Worm (Caenorhabditis elegans) whole organism, mixed stage, embryonic: ENCODE data around the gene F11A5.18.

Experiments used
- bed-3 ChIP-seq: fragments of 200-800 bp; sonication (Bioruptor generic); optimal IDR thresholded peaks from 3 replicates; lab custom pipeline; 2018; ENCODE audit warnings: mild to moderate bottlenecking, missing genetic modification characterization, moderate library complexity, missing compliant biosample characterization
- blmp-1 ChIP-seq: fragments of 150-350 bp; optimal IDR thresholded peaks from 2 replicates; lab custom pipeline; 2014; ENCODE audit warnings: missing biosample characterization, missing genetic modification characterization
- ceh-39 ChIP-seq: fragments of 150-350 bp; optimal IDR thresholded peaks from 2 replicates; lab custom pipeline; 2014; ENCODE audit warnings: missing biosample characterization, missing genetic modification characterization
- ceh-43 ChIP-seq: fragments of 200-800 bp; sonication (Bioruptor generic); optimal IDR thresholded peaks from 2 replicates; lab custom pipeline; 2018; ENCODE audit warnings: mild to moderate bottlenecking, missing genetic modification characterization, moderate library complexity, missing compliant biosample characterization
- ces-1 ChIP-seq: fragments of 150-350 bp; optimal IDR thresholded peaks from 2 replicates; lab custom pipeline; 2014; ENCODE audit warnings: missing biosample characterization, missing genetic modification reagents, missing genetic modification characterization
- cnd-1 ChIP-seq: fragments of 200-800 bp; sonication (Bioruptor generic); optimal IDR thresholded peaks from 2 replicates; lab custom pipeline; 2018; ENCODE audit warnings: mild to moderate bottlenecking, missing genetic modification characterization, missing compliant biosample characterization
- drap-1 ChIP-seq: fragments of 200-800 bp; sonication (Bioruptor generic); optimal IDR thresholded peaks from 3 replicates; lab custom pipeline; 2018; ENCODE audit warnings: mild to moderate bottlenecking, missing genetic modification characterization, missing compliant biosample characterization
- elt-1 ChIP-seq: sonication (generic microtip); optimal IDR thresholded peaks from 2 replicates; lab custom pipeline; 2017; ENCODE audit warnings: missing genetic modification characterization, mild to moderate bottlenecking, missing compliant biosample characterization, antibody characterized with exemption, moderate library complexity, borderline replicate concordance; ENCODE audit not compliant: insufficient read depth
- elt-3 ChIP-seq: fragments of 150-350 bp; optimal IDR thresholded peaks from 2 replicates; lab custom pipeline; 2014; ENCODE audit warnings: missing biosample characterization, missing genetic modification characterization
- ham-2 ChIP-seq: fragments of 200-800 bp; sonication (Bioruptor generic); optimal IDR thresholded peaks from 2 replicates; lab custom pipeline; 2018; ENCODE audit warnings: mild to moderate bottlenecking, missing genetic modification characterization, missing compliant biosample characterization
- hlh-1 ChIP-seq: fragments of 150-350 bp; optimal IDR thresholded peaks from 2 replicates; lab custom pipeline; 2014; ENCODE audit warnings: missing biosample characterization, missing genetic modification reagents, missing genetic modification characterization
- lin-13 ChIP-seq: fragments of 150-350 bp; optimal IDR thresholded peaks from 2 replicates; lab custom pipeline; 2014; ENCODE audit warnings: missing biosample characterization, missing genetic modification characterization
- lin-32 ChIP-seq: fragments of 200-800 bp; sonication (Bioruptor generic); optimal IDR thresholded peaks from 2 replicates; lab custom pipeline; 2018; ENCODE audit warnings: mild to moderate bottlenecking, missing genetic modification characterization, missing compliant biosample characterization
- mab-5 ChIP-seq: fragments of 150-350 bp; optimal IDR thresholded peaks from 2 replicates; lab custom pipeline; 2014; ENCODE audit warnings: missing biosample characterization, missing genetic modification characterization
- mep-1 ChIP-seq: fragments of 150-350 bp; optimal IDR thresholded peaks from 2 replicates; lab custom pipeline; 2017; ENCODE audit warnings: missing biosample characterization, missing genetic modification reagents, missing genetic modification characterization, inconsistent platforms
- mls-2 ChIP-seq: sonication (generic microtip); optimal IDR thresholded peaks from 2 replicates; lab custom pipeline; 2016; ENCODE audit warnings: mild to moderate bottlenecking, missing genetic modification characterization, moderate library complexity, missing compliant biosample characterization
- nhr-12 ChIP-seq: fragments of 150-350 bp; optimal IDR thresholded peaks from 2 replicates; lab custom pipeline; 2014; ENCODE audit warnings: missing biosample characterization, missing genetic modification characterization
- nhr-2 ChIP-seq: fragments of 150-350 bp; optimal IDR thresholded peaks from 2 replicates; lab custom pipeline; 2014; ENCODE audit warnings: missing biosample characterization, missing genetic modification characterization
- nhr-237 ChIP-seq: fragments of 150-350 bp; optimal IDR thresholded peaks from 2 replicates; lab custom pipeline; 2014; ENCODE audit warnings: missing biosample characterization, missing genetic modification characterization
- nhr-76 ChIP-seq: sonication (generic microtip); optimal IDR thresholded peaks from 2 replicates; lab custom pipeline; 2017; ENCODE audit warnings: missing biosample characterization, missing genetic modification characterization
- pha-4 ChIP-seq: fragments of 150-350 bp; optimal IDR thresholded peaks from 2 replicates; lab custom pipeline; 2018; ENCODE audit warnings: missing biosample characterization, missing genetic modification reagents, missing genetic modification characterization
- sem-2 ChIP-seq: fragments of 200-800 bp; sonication (Bioruptor generic); optimal IDR thresholded peaks from 2 replicates; lab custom pipeline; 2018; ENCODE audit warnings: mild to moderate bottlenecking, missing genetic modification characterization, missing compliant biosample characterization
- tbx-8 ChIP-seq: fragments of 200-800 bp; sonication (Bioruptor generic); optimal IDR thresholded peaks from 2 replicates; lab custom pipeline; 2018; ENCODE audit warnings: mild to moderate bottlenecking, missing genetic modification characterization, moderate library complexity, missing compliant biosample characterization
- unc-120 ChIP-seq: sonication (generic microtip); optimal IDR thresholded peaks from 2 replicates; lab custom pipeline; 2017; ENCODE audit warnings: missing genetic modification characterization, missing compliant biosample characterization; ENCODE audit not compliant: poor library complexity, severe bottlenecking
- unc-39 ChIP-seq: fragments of 150-350 bp; optimal IDR thresholded peaks from 2 replicates; lab custom pipeline; 2014; ENCODE audit warnings: missing biosample characterization, missing genetic modification characterization
- unc-62 ChIP-seq: fragments of 150-350 bp; optimal IDR thresholded peaks from 2 replicates; lab custom pipeline; 2014; ENCODE audit warnings: missing biosample characterization, missing genetic modification reagents, missing genetic modification characterization
- zip-8 ChIP-seq: fragments of 150-350 bp; optimal IDR thresholded peaks from 2 replicates; lab custom pipeline; 2014; ENCODE audit warnings: missing biosample characterization, missing genetic modification characterization
- ztf-11 ChIP-seq: fragments of 150-350 bp; optimal IDR thresholded peaks from 2 replicates; lab custom pipeline; 2014; ENCODE audit warnings: missing biosample characterization, missing genetic modification characterization

The F11A5.18 gene

DNA sequence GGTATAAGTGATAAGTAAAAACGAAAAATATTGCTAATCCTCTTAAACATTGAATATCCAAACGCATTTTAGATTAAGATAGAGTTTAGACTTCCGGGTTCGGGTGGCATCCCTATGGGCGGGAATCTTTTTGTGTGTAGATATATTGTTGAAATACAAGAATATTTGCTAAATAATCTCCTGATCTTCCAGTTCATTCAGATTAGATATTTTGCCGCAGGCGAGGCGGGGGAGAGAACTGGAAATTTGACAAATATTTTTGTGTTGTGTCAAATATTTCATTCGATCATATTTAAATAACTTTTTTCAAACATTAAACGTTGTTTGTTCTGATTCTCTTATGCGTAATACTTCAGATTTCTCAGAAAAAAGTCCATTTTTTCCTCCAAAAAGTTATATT is 7.1 kb downstream of the F11A5.18 start, which contains the start of gene oac-15:
TSS of gene oac-15 (minus strand) at position 101 of the 400 bp plus-strand sequence.
- no peak for TF ChIP-seq lin-32
- TF ChIP-seq ceh-43 (GFP tag; lab: Kevin White, UChicago) = no peak
- TF ChIP-seq elt-3 (tag; lab: Kevin White, UChicago) = no peak
- no peak for TF ChIP-seq ham-2 (GFP tag; lab: Kevin White, UChicago)
- no peak for TF ChIP-seq mep-1
- no peak for TF ChIP-seq ces-1
- TF ChIP-seq tbx-8 (GFP tag; lab: Kevin White, UChicago) = no peak
- no peak for TF ChIP-seq blmp-1 (tag; lab: Kevin White, UChicago)
- TF ChIP-seq nhr-2 (tag; lab: Kevin White, UChicago) = no peak
- TF ChIP-seq nhr-237 (tag; lab: Kevin White, UChicago) = no peak
- no peak for TF ChIP-seq nhr-76
- no peak for TF ChIP-seq nhr-12 (tag; lab: Kevin White, UChicago)
- no peak for TF ChIP-seq hlh-1
- no peak for TF ChIP-seq drap-1 (GFP tag; lab: Kevin White, UChicago)
- TF ChIP-seq mls-2 = no peak

DNA sequence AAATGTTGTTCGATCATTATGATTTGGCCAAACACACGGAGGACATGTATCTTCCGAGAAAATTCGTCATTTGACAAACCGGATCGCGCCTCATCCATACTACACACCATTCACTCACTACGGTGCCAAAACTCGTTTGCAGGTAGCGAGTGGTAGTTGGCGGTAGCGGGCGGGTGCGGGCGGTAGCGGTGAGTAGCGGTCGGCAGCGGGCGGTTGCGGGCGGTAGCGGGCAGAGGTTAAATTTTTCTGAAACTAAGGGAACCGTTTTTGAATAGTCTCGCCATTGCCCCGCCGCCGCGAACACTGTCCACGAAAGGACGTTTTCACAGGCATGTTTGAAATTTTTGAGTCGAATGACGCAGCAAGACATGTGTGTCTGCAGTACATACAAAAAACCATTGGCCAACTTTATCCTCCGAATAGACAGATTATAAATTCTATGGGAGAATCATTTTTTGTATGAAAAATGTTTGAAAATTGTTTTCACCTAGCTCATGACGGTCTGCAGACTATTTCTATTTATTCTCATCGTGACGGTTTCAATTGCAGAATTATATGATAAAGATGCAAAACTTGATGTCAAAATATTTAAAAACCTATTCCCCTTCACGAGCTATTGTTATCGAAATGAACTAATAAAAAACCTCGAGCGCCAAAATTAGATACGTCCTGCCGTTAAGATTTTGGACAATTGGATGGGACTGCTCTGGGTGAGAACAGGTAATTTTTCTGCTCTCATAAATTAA is 7.7 kb downstream of the F11A5.18 start, which contains the start of gene F11A5.16:
TSS of gene F11A5.16 (plus strand) at position 696 of the 746 bp plus-strand sequence.
- no peak for TF ChIP-seq nhr-2 (tag; lab: Kevin White, UChicago)
- TF ChIP-seq nhr-76 = no peak
- TF ChIP-seq blmp-1 (tag; lab: Kevin White, UChicago) = no peak
- no peak for TF ChIP-seq zip-8 (tag; lab: Kevin White, UChicago)
- no peak for TF ChIP-seq hlh-1
- TF ChIP-seq cnd-1 = no peak
- TF ChIP-seq drap-1 (GFP tag; lab: Kevin White, UChicago) = no peak
- TF ChIP-seq ceh-39 (tag; lab: Kevin White, UChicago) = no peak
- no peak for TF ChIP-seq unc-39 (tag; lab: Kevin White, UChicago)
- no peak for TF ChIP-seq nhr-237 (tag; lab: Kevin White, UChicago)
- no peak for TF ChIP-seq ztf-11 (tag; lab: Kevin White, UChicago)
- TF ChIP-seq mab-5 (tag; lab: Kevin White, UChicago) = no peak
- TF ChIP-seq nhr-12 (tag; lab: Kevin White, UChicago) = no peak

DNA sequence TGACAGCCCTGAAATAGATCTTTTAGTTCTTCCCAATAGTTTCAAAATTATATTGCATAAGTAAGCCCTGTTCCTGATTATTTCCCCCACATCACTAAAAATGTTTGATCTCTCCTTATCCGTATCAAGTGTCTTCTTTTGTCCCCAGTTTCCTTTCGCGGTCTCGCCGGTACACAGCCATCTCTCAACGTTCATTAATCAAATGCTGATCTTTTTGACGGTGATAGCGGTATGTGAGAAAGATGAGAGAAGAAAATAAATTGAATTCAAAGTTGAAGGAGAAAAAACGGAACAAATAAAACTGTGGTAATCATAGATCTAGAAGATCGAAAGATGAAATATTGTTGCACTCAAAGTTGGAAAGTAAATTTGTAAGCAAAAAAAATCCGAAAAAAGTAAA is 9.0 kb downstream of the F11A5.18 start:
- TF ChIP-seq pha-4 (no peak), tbx-8 (GFP tag; lab: Kevin White, UChicago) (no peak), zip-8 (tag; lab: Kevin White, UChicago) (no peak), nhr-2 (tag; lab: Kevin White, UChicago) (no peak), blmp-1 (tag; lab: Kevin White, UChicago) (no peak), unc-120 (tag; lab: Kevin White, UChicago) (no peak), elt-1 (tag; lab: Kevin White, UChicago) (no peak), mls-2 (no peak), ceh-43 (GFP tag; lab: Kevin White, UChicago) (no peak), bed-3 (GFP tag; lab: Kevin White, UChicago) (no peak), unc-62 (GFP tag; lab: Kevin White, UChicago) (no peak), ham-2 (GFP tag; lab: Kevin White, UChicago) (no peak), unc-39 (tag; lab: Kevin White, UChicago) (no peak), mep-1 (no peak), mab-5 (tag; lab: Kevin White, UChicago) (no peak), sem-2 (GFP tag; lab: Kevin White, UChicago) (no peak), hlh-1 (no peak), ceh-39 (tag; lab: Kevin White, UChicago) (no peak)

- TF ChIP-seq ceh-43 (GFP tag; lab: Kevin White, UChicago) (no peak), ces-1 (no peak), unc-62 (GFP tag; lab: Kevin White, UChicago) (no peak), lin-13 (tag; lab: Kevin White, UChicago) (no peak), elt-1 (tag; lab: Kevin White, UChicago) (no peak), nhr-76 (no peak), mls-2 (no peak), unc-39 (tag; lab: Kevin White, UChicago) (no peak), bed-3 (GFP tag; lab: Kevin White, UChicago) (no peak), ham-2 (GFP tag; lab: Kevin White, UChicago) (no peak), nhr-2 (tag; lab: Kevin White, UChicago) (no peak), nhr-12 (tag; lab: Kevin White, UChicago) (no peak), ceh-39 (tag; lab: Kevin White, UChicago) (no peak)
- TF ChIP-seq, all 35 proteins: peak for 0
These were observed 10.6 kb downstream of the F11A5.18 start for ce11 chrV:16213323-16213722.
